Fruit fly (Drosophila melanogaster) whole organism, embryonic: ENCODE results near the gene Galphai.

Source experiments
- Ada2b ChIP-seq: fragments of 200-800 bp; sonication (Bioruptor generic); IDR thresholded peaks from 2 replicates; pipeline ENCODE4 v1.3.6; 2022; ENCODE audit warnings: missing biosample characterization, missing genetic modification characterization
- Antp ChIP-seq: fragments of 200-800 bp; sonication (Bioruptor generic); optimal IDR thresholded peaks from 3 replicates; lab custom pipeline; 2016; ENCODE audit warnings: missing biosample characterization, missing genetic modification characterization
- Atf6 ChIP-seq: fragments of 200-800 bp; sonication (Bioruptor generic); IDR thresholded peaks from 2 replicates; pipeline ENCODE4 v1.3.6; 2022; ENCODE audit warnings: missing biosample characterization, missing genetic modification characterization
- BEAF-32 ChIP-seq: fragments of 200-800 bp; sonication (Bioruptor generic); optimal IDR thresholded peaks from 3 replicates; lab custom pipeline; 2017; ENCODE audit warnings: missing biosample characterization, missing genetic modification characterization, mild to moderate bottlenecking, moderate library complexity, missing genetic modification reagents
- Bgb ChIP-seq: fragments of 200-800 bp; sonication (Bioruptor generic); IDR thresholded peaks from 2 replicates; pipeline ENCODE4 v1.3.6; 2022; ENCODE audit warnings: missing biosample characterization, missing genetic modification characterization; ENCODE audit not compliant: partially characterized antibody
- CG10321 ChIP-seq: fragments of 200-800 bp; sonication (Bioruptor generic); IDR thresholded peaks from 2 replicates; pipeline ENCODE4 v1.3.6; 2022; ENCODE audit warnings: missing biosample characterization, missing genetic modification characterization
- CG12155 ChIP-seq: fragments of 200-800 bp; sonication (Bioruptor generic); optimal IDR thresholded peaks from 3 replicates; lab custom pipeline; 2016; ENCODE audit warnings: missing biosample characterization, missing genetic modification characterization
- CG1602 ChIP-seq: fragments of 200-800 bp; sonication (Bioruptor generic); optimal IDR thresholded peaks from 3 replicates; lab custom pipeline; 2016; ENCODE audit warnings: missing biosample characterization, missing genetic modification characterization
- CG16779 ChIP-seq: fragments of 200-800 bp; sonication (Bioruptor generic); IDR thresholded peaks from 2 replicates; pipeline ENCODE4 v1.3.6; 2022; ENCODE audit warnings: missing biosample characterization, missing genetic modification characterization
- CG17612 ChIP-seq: fragments of 200-800 bp; sonication (Bioruptor generic); IDR thresholded peaks from 2 replicates; pipeline ENCODE4 v1.3.6; 2022; ENCODE audit warnings: missing biosample characterization, missing genetic modification characterization
- CG17802 ChIP-seq: fragments of 200-800 bp; sonication (Bioruptor generic); optimal IDR thresholded peaks from 2 replicates; lab custom pipeline; 2018; ENCODE audit warnings: missing biosample characterization, mild to moderate bottlenecking, missing genetic modification characterization, moderate library complexity
- CG2129 ChIP-seq: fragments of 200-800 bp; sonication (Bioruptor generic); IDR thresholded peaks from 2 replicates; pipeline ENCODE4 v1.3.6; 2022; ENCODE audit warnings: missing biosample characterization, missing genetic modification characterization; ENCODE audit not compliant: partially characterized antibody
- CG2199 ChIP-seq: fragments of 200-800 bp; sonication (Bioruptor generic); IDR thresholded peaks from 3 replicates; pipeline ENCODE4 v1.3.6; 2022; ENCODE audit warnings: missing biosample characterization, missing genetic modification characterization
- CG2202 ChIP-seq: fragments of 200-800 bp; sonication (Bioruptor generic); optimal IDR thresholded peaks from 2 replicates; lab custom pipeline; 2018; ENCODE audit warnings: missing biosample characterization, mild to moderate bottlenecking, missing genetic modification characterization
- CG30020 ChIP-seq: fragments of 200-800 bp; optimal IDR thresholded peaks from 2 replicates; lab custom pipeline; 2019; ENCODE audit warnings: missing biosample characterization, mild to moderate bottlenecking, missing genetic modification characterization, moderate library complexity
- CG34376 ChIP-seq: fragments of 200-800 bp; sonication (Bioruptor generic); optimal IDR thresholded peaks from 2 replicates; lab custom pipeline; 2018; ENCODE audit warnings: missing biosample characterization, mild to moderate bottlenecking, missing genetic modification characterization
- CG3726 ChIP-seq: fragments of 200-800 bp; sonication (Bioruptor generic); IDR thresholded peaks from 3 replicates; pipeline ENCODE4, ENCODE4 v1.3.6; 2022; ENCODE audit warnings: missing biosample characterization, missing genetic modification characterization
- CG4282 ChIP-seq: fragments of 200-800 bp; sonication (Bioruptor generic); optimal IDR thresholded peaks from 2 replicates; lab custom pipeline; 2016; ENCODE audit warnings: missing biosample characterization, missing genetic modification characterization
- CG4360 ChIP-seq: fragments of 200-800 bp; sonication (Bioruptor generic); IDR thresholded peaks from 2 replicates; pipeline ENCODE4 v1.3.6; 2022; ENCODE audit warnings: missing biosample characterization, missing genetic modification characterization
- CG6854 ChIP-seq: fragments of 200-800 bp; sonication (Bioruptor generic); optimal IDR thresholded peaks from 3 replicates; lab custom pipeline; 2017; ENCODE audit warnings: missing biosample characterization, mild to moderate bottlenecking, missing genetic modification characterization
- CG8944 ChIP-seq: fragments of 200-800 bp; sonication (Bioruptor generic); optimal IDR thresholded peaks from 3 replicates; lab custom pipeline; 2016; ENCODE audit warnings: missing biosample characterization, missing genetic modification characterization
- CG9215 ChIP-seq: fragments of 200-800 bp; sonication (Bioruptor generic); IDR thresholded peaks from 2 replicates; pipeline ENCODE4 v1.3.6; 2022; ENCODE audit warnings: missing biosample characterization, missing genetic modification characterization
- CG9609 ChIP-seq: fragments of 200-800 bp; sonication (Bioruptor generic); optimal IDR thresholded peaks from 3 replicates; lab custom pipeline; 2016; ENCODE audit warnings: missing biosample characterization, missing genetic modification characterization
- CG9876 ChIP-seq: fragments of 200-800 bp; sonication (Bioruptor generic); optimal IDR thresholded peaks from 2 replicates; lab custom pipeline; 2016; ENCODE audit warnings: missing biosample characterization, missing genetic modification characterization
- D ChIP-seq, 2 experiments: fragments of 200-800 bp in 1 of 2; fragments of >200 bp in 1 of 2; sonication (Bioruptor generic) in 1 of 2; optimal IDR thresholded peaks; 2 replicates in 1 of 2; 3 replicates in 1 of 2; lab custom pipeline; 2017; ENCODE audit warnings: mild to moderate bottlenecking in 1 of 2, missing biosample characterization in 1 of 2, missing genetic modification characterization in 1 of 2, missing genetic modification reagents in 1 of 2
- Dbx ChIP-seq: fragments of 200-800 bp; sonication (Bioruptor generic); IDR thresholded peaks from 3 replicates; pipeline ENCODE4 v1.3.6; 2022; ENCODE audit warnings: missing biosample characterization, missing genetic modification characterization
- Ets97D ChIP-seq: fragments of 200-800 bp; sonication (Bioruptor generic); optimal IDR thresholded peaks from 3 replicates; lab custom pipeline; 2016; ENCODE audit warnings: missing biosample characterization, missing genetic modification characterization
- Lhr ChIP-seq: fragments of 200-800 bp; sonication (Bioruptor generic); optimal IDR thresholded peaks from 3 replicates; lab custom pipeline; 2017; ENCODE audit warnings: mild to moderate bottlenecking, missing biosample characterization, missing genetic modification reagents, missing genetic modification characterization
- MESR4 ChIP-seq: fragments of 200-800 bp; sonication (Bioruptor generic); optimal IDR thresholded peaks from 2 replicates; lab custom pipeline; 2018; ENCODE audit warnings: missing biosample characterization, mild to moderate bottlenecking, missing genetic modification characterization, moderate library complexity
- Max ChIP-seq: fragments of 200-800 bp; sonication (Bioruptor generic); optimal IDR thresholded peaks from 2 replicates; lab custom pipeline; 2016; ENCODE audit warnings: missing biosample characterization, mild to moderate bottlenecking, missing genetic modification characterization
- Oaz ChIP-seq: fragments of 200-800 bp; sonication (Bioruptor generic); IDR thresholded peaks from 2 replicates; pipeline ENCODE4 v1.3.6; 2022; ENCODE audit warnings: missing biosample characterization, missing genetic modification characterization
- Side ChIP-seq: fragments of 200-800 bp; sonication (Bioruptor generic); optimal IDR thresholded peaks from 2 replicates; lab custom pipeline; 2016; ENCODE audit warnings: missing biosample characterization, missing genetic modification characterization
- Six4 ChIP-seq: fragments of 200-800 bp; sonication (Bioruptor generic); optimal IDR thresholded peaks from 2 replicates; lab custom pipeline; 2016; ENCODE audit warnings: missing biosample characterization, missing genetic modification characterization
- Trl ChIP-seq, 3 experiments: fragments of >200 bp in 2 of 3; fragments of 200-800 bp in 1 of 3; sonication (Bioruptor generic) in 1 of 3; optimal IDR thresholded peaks; 2 replicates in 1 of 3; 3 replicates in 2 of 3; lab custom pipeline; 2016 to 2017; ENCODE audit warnings: missing biosample characterization in 1 of 3, missing genetic modification characterization in 1 of 3
- bowl ChIP-seq: fragments of 200-800 bp; sonication (Bioruptor generic); IDR thresholded peaks from 2 replicates; pipeline ENCODE4 v1.3.6; 2022; ENCODE audit warnings: missing biosample characterization, missing genetic modification characterization
- chm ChIP-seq: fragments of 200-800 bp; sonication (Bioruptor generic); IDR thresholded peaks from 2 replicates; pipeline ENCODE4 v1.3.6; 2022; ENCODE audit warnings: missing biosample characterization, missing genetic modification characterization
- ems ChIP-seq: fragments of 200-800 bp; sonication (Bioruptor generic); optimal IDR thresholded peaks from 3 replicates; lab custom pipeline; 2016; ENCODE audit warnings: missing biosample characterization, missing genetic modification characterization
- eve ChIP-seq, 2 experiments: fragments of >200 bp; optimal IDR thresholded peaks; 2 replicates each; lab custom pipeline; 2017; ENCODE audit warnings: missing biosample characterization in 2 of 2, missing genetic modification characterization in 2 of 2
- gsb ChIP-seq: fragments of 200-800 bp; sonication (Bioruptor generic); IDR thresholded peaks from 2 replicates; pipeline ENCODE4 v1.3.6; 2022; ENCODE audit warnings: missing biosample characterization, missing genetic modification characterization
- hkb ChIP-seq, 2 experiments: fragments of 200-800 bp in 1 of 2; fragments of >200 bp in 1 of 2; sonication (Bioruptor generic) in 1 of 2; IDR thresholded peaks in 1 of 2; optimal IDR thresholded peaks in 1 of 2; 2 replicates each; pipeline versions ENCODE4 v1.3.6 to Lab custom; 2017 to 2022; ENCODE audit warnings: missing biosample characterization in 1 of 2, missing genetic modification characterization in 1 of 2
- kah ChIP-seq: fragments of 200-800 bp; sonication (Bioruptor generic); optimal IDR thresholded peaks from 2 replicates; lab custom pipeline; 2018; ENCODE audit warnings: missing biosample characterization, mild to moderate bottlenecking, missing genetic modification characterization
- nmo ChIP-seq: fragments of 200-800 bp; sonication (Bioruptor generic); optimal IDR thresholded peaks from 2 replicates; lab custom pipeline; 2018; ENCODE audit warnings: missing biosample characterization, mild to moderate bottlenecking, missing genetic modification characterization, moderate library complexity
- phol ChIP-seq: fragments of 200-800 bp; sonication (Bioruptor generic); optimal IDR thresholded peaks from 3 replicates; lab custom pipeline; 2018; ENCODE audit warnings: missing biosample characterization, mild to moderate bottlenecking, missing genetic modification characterization, moderate library complexity
- repo ChIP-seq: fragments of 200-800 bp; sonication (Bioruptor generic); optimal IDR thresholded peaks from 2 replicates; lab custom pipeline; 2016; ENCODE audit warnings: missing biosample characterization, missing genetic modification characterization
- sd ChIP-seq: fragments of 200-800 bp; sonication (Bioruptor generic); optimal IDR thresholded peaks from 3 replicates; lab custom pipeline; 2018; ENCODE audit warnings: missing biosample characterization, mild to moderate bottlenecking, missing genetic modification characterization, moderate library complexity
- slbo ChIP-seq: fragments of 200-800 bp; sonication (Bioruptor generic); IDR thresholded peaks from 2 replicates; pipeline ENCODE4 v1.3.6; 2022; ENCODE audit warnings: missing biosample characterization, missing genetic modification characterization
- ssp ChIP-seq: fragments of 200-800 bp; sonication (Bioruptor generic); IDR thresholded peaks from 2 replicates; pipeline ENCODE4 v1.3.6; 2022; ENCODE audit warnings: missing biosample characterization, missing genetic modification characterization
- toy ChIP-seq: fragments of 200-800 bp; sonication (Bioruptor generic); IDR thresholded peaks from 2 replicates; pipeline ENCODE4 v1.3.6; 2022; ENCODE audit warnings: missing biosample characterization, missing genetic modification characterization
- ttk ChIP-seq: fragments of 200-800 bp; sonication (Bioruptor generic); IDR thresholded peaks from 2 replicates; pipeline ENCODE4 v2.1.2; 2022; ENCODE audit warnings: missing biosample characterization, missing genetic modification characterization
- usp ChIP-seq: fragments of >200 bp; optimal IDR thresholded peaks from 2 replicates; lab custom pipeline; 2017; ENCODE audit warnings: missing biosample characterization, missing genetic modification characterization
- vvl ChIP-seq: fragments of 200-800 bp; sonication (Bioruptor generic); IDR thresholded peaks from 2 replicates; pipeline ENCODE4 v1.3.6; 2022; ENCODE audit warnings: missing biosample characterization, missing genetic modification characterization

The Galphai gene

dm6 chr3L:6984486-6984885, 4.6 kb upstream of the Galphai start, which contains the start of the genes CG32388 and CG43439:
Gene CG32388, minus strand, starts transcription at chr3L:6984586.
Gene CG43439, minus strand, starts transcription at chr3L:6984586.
- TF ChIP-seq CG3726 (GFP tag; lab: Robert Waterston, UW) (no peak), gsb (GFP tag; lab: Robert Waterston, UW) (no peak), CG9876 (no peak), Trl (optimal IDR thresholded peaks at IDR 0.05; lab: Kevin White, UChicago) (no peak), Trl (GFP tag; optimal IDR thresholded peaks at IDR 0.05; lab: Kevin White, UChicago) (no peak), phol (tag; lab: Kevin White, UChicago) (no peak), Dbx (GFP tag; lab: Robert Waterston, UW) (no peak), Six4 (GFP tag; lab: Kevin White, UChicago) (no peak), CG16779 (no peak), CG9609 (GFP tag; lab: Kevin White, UChicago) (no peak), Max (GFP tag; lab: Kevin White, UChicago) (no peak), CG9215 (no peak), ems (GFP tag; lab: Kevin White, UChicago) (no peak), slbo (GFP tag; lab: Robert Waterston, UW) (no peak), CG12155 (no peak)

DNA sequence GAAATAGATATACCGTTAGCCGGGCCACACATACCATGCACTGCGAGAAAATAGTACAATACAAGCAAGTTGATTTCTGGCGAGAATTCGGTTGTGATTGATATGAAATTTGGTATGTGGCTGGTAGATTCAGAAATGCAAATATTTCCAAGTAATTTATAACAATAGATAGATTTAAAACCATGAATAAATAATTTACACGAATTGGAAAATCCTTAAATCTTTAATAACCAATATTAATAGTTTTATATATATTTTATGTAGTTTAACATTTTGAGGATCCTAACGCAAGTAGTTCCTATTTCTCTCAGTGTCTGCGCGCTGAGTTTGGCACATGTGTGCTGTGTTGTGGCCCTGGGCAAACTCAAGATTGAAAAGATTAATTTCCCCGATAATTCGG, 2.0 kb upstream of the Galphai start:
- no peak for TF ChIP-seq D (optimal IDR thresholded peaks at IDR 0.05; lab: Kevin White, UChicago)
- TF ChIP-seq D (GFP tag; optimal IDR thresholded peaks at IDR 0.05; lab: Kevin White, UChicago): peak; percentile 66
- TF ChIP-seq MESR4 (GFP tag; lab: Kevin White, UChicago): no peak
- TF ChIP-seq Side: no peak
- TF ChIP-seq Ada2b (GFP tag; lab: Robert Waterston, UW): peak; percentile 60
- TF ChIP-seq hkb (optimal IDR thresholded peaks at IDR 0.05; lab: Kevin White, UChicago): no peak
- 0 out of 2 replicates have a peak, but pooled peaks have one; percentile 29 for TF ChIP-seq hkb (GFP tag; IDR thresholded peaks at IDR 0.05; lab: Robert Waterston, UW)
- TF ChIP-seq BEAF-32 (GFP tag; lab: Kevin White, UChicago): no peak
- no peak for TF ChIP-seq bowl
- TF ChIP-seq CG4282: no peak
- TF ChIP-seq ssp (GFP tag; lab: Robert Waterston, UW): no peak
- no peak for TF ChIP-seq chm (GFP tag; lab: Robert Waterston, UW)
- TF ChIP-seq CG2202 (tag; lab: Kevin White, UChicago): peak; percentile 43
- no peak for TF ChIP-seq CG2199
- TF ChIP-seq CG4360 (GFP tag; lab: Robert Waterston, UW): no peak
- no peak for TF ChIP-seq CG30020 (tag; lab: Kevin White, UChicago)
- TF ChIP-seq Oaz (GFP tag; lab: Robert Waterston, UW): no peak
- no peak for TF ChIP-seq sd (tag; lab: Kevin White, UChicago)
- TF ChIP-seq CG10321: no peak
- TF ChIP-seq nmo (GFP tag; lab: Kevin White, UChicago): peak; percentile 72
- no peak for TF ChIP-seq CG8944
- TF ChIP-seq kah: no peak
- no peak for TF ChIP-seq CG34376 (GFP tag; lab: Kevin White, UChicago)
- no peak for TF ChIP-seq toy
- no peak for TF ChIP-seq usp (GFP tag; lab: Kevin White, UChicago)
- no peak for TF ChIP-seq CG17802 (tag; lab: Kevin White, UChicago)
- TF ChIP-seq vvl (GFP tag; lab: Robert Waterston, UW): peak; percentile 31; the same call in 1 of the 2 replicates
- no peak for TF ChIP-seq Ets97D (GFP tag; lab: Kevin White, UChicago)
- peak in 1 of 2 experiments; percentile 60 for TF ChIP-seq eve (GFP tag; optimal IDR thresholded peaks at IDR 0.05; lab: Kevin White, UChicago)
- peak; percentile 55 for TF ChIP-seq CG1602 (GFP tag; lab: Kevin White, UChicago)
- TF ChIP-seq Bgb: no peak
- TF ChIP-seq CG6854 (GFP tag; lab: Kevin White, UChicago): no peak
- no peak for TF ChIP-seq Atf6
- peak; percentile 30 for TF ChIP-seq Lhr (GFP tag; lab: Kevin White, UChicago)
- TF ChIP-seq CG2129 (GFP tag; lab: Robert Waterston, UW): no peak
- TF ChIP-seq repo (GFP tag; lab: Kevin White, UChicago): no peak
- TF ChIP-seq Antp (GFP tag; lab: Kevin White, UChicago): peak; percentile 43
- TF ChIP-seq ttk: no peak
- no peak for TF ChIP-seq CG17612 (GFP tag; lab: Robert Waterston, UW)
